Fruit fly (Drosophila melanogaster) whole organism, embryonic: ENCODE data around the gene Ir31a.

ENCODE experiments used
- Antp ChIP-seq: fragments of 200-800 bp; sonication (Bioruptor generic); optimal IDR thresholded peaks from 3 replicates; lab custom pipeline; 2016; ENCODE audit warnings: missing biosample characterization, missing genetic modification characterization
- Asciz ChIP-seq: fragments of 200-800 bp; sonication (Bioruptor generic); optimal IDR thresholded peaks from 2 replicates; lab custom pipeline; 2017; ENCODE audit warnings: missing biosample characterization, mild to moderate bottlenecking, missing genetic modification characterization, missing genetic modification reagents
- B-H2 ChIP-seq: fragments of 200-800 bp; sonication (Bioruptor generic); optimal IDR thresholded peaks from 2 replicates; lab custom pipeline; 2018; ENCODE audit warnings: missing biosample characterization, mild to moderate bottlenecking, missing genetic modification characterization
- Blimp-1 ChIP-seq: fragments of 200-800 bp; sonication (Bioruptor generic); optimal IDR thresholded peaks from 3 replicates; lab custom pipeline; 2018; ENCODE audit warnings: missing biosample characterization, missing genetic modification characterization, mild to moderate bottlenecking, moderate library complexity, missing genetic modification reagents
- CG10274 ChIP-seq: fragments of 200-800 bp; sonication (Bioruptor generic); optimal IDR thresholded peaks from 3 replicates; lab custom pipeline; 2017; ENCODE audit warnings: missing biosample characterization, mild to moderate bottlenecking, missing genetic modification characterization
- CG11093 ChIP-seq: fragments of 200-800 bp; sonication (Bioruptor generic); IDR thresholded peaks from 3 replicates; pipeline ENCODE4 v1.3.6; 2022; ENCODE audit warnings: missing biosample characterization, missing genetic modification characterization
- CG12104 ChIP-seq: fragments of 200-800 bp; sonication (Bioruptor generic); optimal IDR thresholded peaks from 3 replicates; lab custom pipeline; 2016; ENCODE audit warnings: missing biosample characterization, missing genetic modification characterization
- CG12219 ChIP-seq: fragments of 200-800 bp; sonication (Bioruptor generic); optimal IDR thresholded peaks from 3 replicates; lab custom pipeline; 2018; ENCODE audit warnings: missing biosample characterization, mild to moderate bottlenecking, missing genetic modification characterization
- CG12769 ChIP-seq: fragments of 200-800 bp; sonication (Bioruptor generic); optimal IDR thresholded peaks from 2 replicates; lab custom pipeline; 2019; ENCODE audit warnings: missing biosample characterization, mild to moderate bottlenecking, missing genetic modification characterization, moderate library complexity
- CG14441 ChIP-seq: fragments of 200-800 bp; sonication (Bioruptor generic); IDR thresholded peaks from 2 replicates; pipeline ENCODE4 v1.3.6; 2022; ENCODE audit warnings: missing biosample characterization, missing genetic modification characterization
- CG1647 ChIP-seq: fragments of 200-800 bp; sonication (Bioruptor generic); optimal IDR thresholded peaks from 3 replicates; lab custom pipeline; 2016; ENCODE audit warnings: missing biosample characterization, missing genetic modification characterization
- CG16863 ChIP-seq: fragments of 200-800 bp; sonication (Bioruptor generic); optimal IDR thresholded peaks from 3 replicates; lab custom pipeline; 2016; ENCODE audit warnings: missing biosample characterization, missing genetic modification characterization
- CG2678 ChIP-seq: fragments of 200-800 bp; sonication (Bioruptor generic); optimal IDR thresholded peaks from 3 replicates; lab custom pipeline; 2019; ENCODE audit warnings: missing biosample characterization, mild to moderate bottlenecking, missing genetic modification characterization, moderate library complexity
- CG4404 ChIP-seq: fragments of 200-800 bp; sonication (Bioruptor generic); IDR thresholded peaks from 2 replicates; pipeline ENCODE4 v1.3.6; 2022; ENCODE audit warnings: missing biosample characterization, missing genetic modification characterization
- CG4730 ChIP-seq: fragments of 200-800 bp; sonication (Bioruptor generic); IDR thresholded peaks from 2 replicates; pipeline ENCODE4 v1.3.6; 2022; ENCODE audit warnings: missing biosample characterization, missing genetic modification characterization
- CG5180 ChIP-seq: fragments of 200-800 bp; sonication (Bioruptor generic); optimal IDR thresholded peaks from 3 replicates; lab custom pipeline; 2017; ENCODE audit warnings: missing biosample characterization, missing genetic modification characterization, mild to moderate bottlenecking, moderate library complexity, missing genetic modification reagents
- CG6765 ChIP-seq: fragments of 200-800 bp; sonication (Bioruptor generic); optimal IDR thresholded peaks from 3 replicates; lab custom pipeline; 2017; ENCODE audit warnings: missing biosample characterization, mild to moderate bottlenecking, missing genetic modification characterization
- CG6813 ChIP-seq: fragments of 200-800 bp; sonication (Bioruptor generic); optimal IDR thresholded peaks from 2 replicates; lab custom pipeline; 2017; ENCODE audit warnings: missing biosample characterization, missing genetic modification characterization, mild to moderate bottlenecking, moderate library complexity, missing genetic modification reagents
- CG7745 ChIP-seq: fragments of 200-800 bp; sonication (Bioruptor generic); optimal IDR thresholded peaks from 2 replicates; lab custom pipeline; 2018; ENCODE audit warnings: missing biosample characterization, mild to moderate bottlenecking, missing genetic modification characterization, moderate library complexity
- CG8388 ChIP-seq: fragments of 200-800 bp; sonication (Bioruptor generic); optimal IDR thresholded peaks from 2 replicates; lab custom pipeline; 2019; ENCODE audit warnings: missing biosample characterization, mild to moderate bottlenecking, missing genetic modification characterization, moderate library complexity
- CG8478 ChIP-seq: fragments of >200 bp; optimal IDR thresholded peaks from 2 replicates; lab custom pipeline; 2018
- CG9215 ChIP-seq: fragments of 200-800 bp; sonication (Bioruptor generic); IDR thresholded peaks from 2 replicates; pipeline ENCODE4 v1.3.6; 2022; ENCODE audit warnings: missing biosample characterization, missing genetic modification characterization
- Camta ChIP-seq: fragments of 200-800 bp; sonication (Bioruptor generic); optimal IDR thresholded peaks from 2 replicates; lab custom pipeline; 2016; ENCODE audit warnings: missing biosample characterization, missing genetic modification characterization
- Dbx ChIP-seq: fragments of 200-800 bp; sonication (Bioruptor generic); IDR thresholded peaks from 3 replicates; pipeline ENCODE4 v1.3.6; 2022; ENCODE audit warnings: missing biosample characterization, missing genetic modification characterization
- Dll ChIP-seq: fragments of 200-800 bp; sonication (Bioruptor generic); IDR thresholded peaks from 4 replicates; pipeline ENCODE4 v1.3.6; 2022; ENCODE audit warnings: missing biosample characterization, missing genetic modification characterization; ENCODE audit not compliant: partially characterized antibody
- Doc2 ChIP-seq: fragments of 200-800 bp; sonication (Bioruptor generic); IDR thresholded peaks from 2 replicates; pipeline ENCODE4 v1.3.6; 2022; ENCODE audit warnings: missing biosample characterization, missing genetic modification characterization
- Dp ChIP-seq: fragments of 200-800 bp; sonication (Bioruptor generic); optimal IDR thresholded peaks from 2 replicates; lab custom pipeline; 2018; ENCODE audit warnings: missing biosample characterization, mild to moderate bottlenecking, missing genetic modification characterization, moderate library complexity
- Gsc ChIP-seq: fragments of 200-800 bp; sonication (Bioruptor generic); IDR thresholded peaks from 2 replicates; pipeline ENCODE4 v1.3.6; 2022; ENCODE audit warnings: missing biosample characterization, missing genetic modification characterization
- Gug ChIP-seq: fragments of 200-800 bp; sonication (Bioruptor generic); IDR thresholded peaks from 4 replicates; pipeline ENCODE4 v1.3.6; 2022; ENCODE audit warnings: missing biosample characterization, missing genetic modification characterization
- H2.0 ChIP-seq: fragments of 200-800 bp; sonication (Bioruptor generic); IDR thresholded peaks from 2 replicates; pipeline ENCODE4 v1.3.6; 2022; ENCODE audit warnings: missing biosample characterization, missing genetic modification characterization
- HLHmδ ChIP-seq: fragments of 200-800 bp; sonication (Bioruptor generic); optimal IDR thresholded peaks from 2 replicates; lab custom pipeline; 2018; ENCODE audit warnings: missing biosample characterization, mild to moderate bottlenecking, missing genetic modification characterization, moderate library complexity
- Hand ChIP-seq: fragments of 200-800 bp; sonication (Bioruptor generic); optimal IDR thresholded peaks from 2 replicates; lab custom pipeline; 2017; ENCODE audit warnings: mild to moderate bottlenecking, missing biosample characterization, missing genetic modification reagents, missing genetic modification characterization
- Hr51 ChIP-seq, 2 experiments: fragments of 200-800 bp; sonication (Bioruptor generic); optimal IDR thresholded peaks; 2 replicates in 1 of 2; 3 replicates in 1 of 2; lab custom pipeline; 2016 to 2018; ENCODE audit warnings: missing biosample characterization in 2 of 2, missing genetic modification characterization in 2 of 2, mild to moderate bottlenecking in 1 of 2, moderate library complexity in 1 of 2
- Ravus ChIP-seq: fragments of 200-800 bp; sonication (Bioruptor generic); IDR thresholded peaks from 2 replicates; pipeline ENCODE4 v1.3.6; 2022; ENCODE audit warnings: missing biosample characterization, missing genetic modification characterization
- Sox102F ChIP-seq: fragments of 200-800 bp; sonication (Bioruptor generic); optimal IDR thresholded peaks from 2 replicates; lab custom pipeline; 2018; ENCODE audit warnings: missing biosample characterization, mild to moderate bottlenecking, missing genetic modification characterization, moderate library complexity
- bab2 ChIP-seq: fragments of 200-800 bp; sonication (Bioruptor generic); optimal IDR thresholded peaks from 2 replicates; lab custom pipeline; 2016; ENCODE audit warnings: missing biosample characterization, missing genetic modification characterization
- bigmax ChIP-seq: fragments of 200-800 bp; sonication (Bioruptor generic); optimal IDR thresholded peaks from 2 replicates; lab custom pipeline; 2018; ENCODE audit warnings: missing biosample characterization, mild to moderate bottlenecking, missing genetic modification characterization
- crp ChIP-seq, 2 experiments: fragments of 200-800 bp; sonication (Bioruptor generic); optimal IDR thresholded peaks; 2 replicates in 1 of 2; 3 replicates in 1 of 2; lab custom pipeline; 2017; ENCODE audit warnings: missing biosample characterization in 2 of 2, missing genetic modification characterization in 2 of 2, mild to moderate bottlenecking in 1 of 2, moderate library complexity in 1 of 2
- dmrt11E ChIP-seq: fragments of 200-800 bp; sonication (Bioruptor generic); optimal IDR thresholded peaks from 3 replicates; lab custom pipeline; 2018; ENCODE audit warnings: missing biosample characterization, mild to moderate bottlenecking, missing genetic modification characterization, moderate library complexity
- ewg ChIP-seq: fragments of 200-800 bp; sonication (Bioruptor generic); optimal IDR thresholded peaks from 3 replicates; lab custom pipeline; 2017; ENCODE audit warnings: mild to moderate bottlenecking, missing biosample characterization, missing genetic modification reagents, missing genetic modification characterization
- jing ChIP-seq: fragments of 200-800 bp; sonication (Bioruptor generic); optimal IDR thresholded peaks from 2 replicates; lab custom pipeline; 2018; ENCODE audit warnings: missing biosample characterization, mild to moderate bottlenecking, missing genetic modification characterization
- mld ChIP-seq: fragments of 200-800 bp; sonication (Bioruptor generic); IDR thresholded peaks from 3 replicates; pipeline ENCODE4 v1.3.6; 2022; ENCODE audit warnings: missing biosample characterization, missing genetic modification characterization; ENCODE audit not compliant: partially characterized antibody
- pb ChIP-seq: fragments of 200-800 bp; sonication (Bioruptor generic); optimal IDR thresholded peaks from 3 replicates; lab custom pipeline; 2016; ENCODE audit warnings: missing biosample characterization, missing genetic modification characterization
- sens-2 ChIP-seq: fragments of 200-800 bp; sonication (Bioruptor generic); IDR thresholded peaks from 2 replicates; pipeline ENCODE4 v1.3.6; 2022; ENCODE audit warnings: missing biosample characterization, missing genetic modification characterization
- seq ChIP-seq: fragments of 200-800 bp; sonication (Bioruptor generic); IDR thresholded peaks from 2 replicates; pipeline ENCODE4 v1.3.6; 2022; ENCODE audit warnings: missing biosample characterization, missing genetic modification characterization
- sob ChIP-seq: fragments of 200-800 bp; sonication (Bioruptor generic); IDR thresholded peaks from 2 replicates; pipeline ENCODE4 v1.3.6; 2022; ENCODE audit warnings: missing biosample characterization, missing genetic modification characterization
- sug ChIP-seq: fragments of 200-800 bp; optimal IDR thresholded peaks from 2 replicates; lab custom pipeline; 2019; ENCODE audit warnings: missing biosample characterization, mild to moderate bottlenecking, missing genetic modification characterization, moderate library complexity
- trem ChIP-seq: fragments of 200-800 bp; optimal IDR thresholded peaks from 3 replicates; lab custom pipeline; 2019; ENCODE audit warnings: missing biosample characterization, mild to moderate bottlenecking, missing genetic modification characterization, moderate library complexity
- usp ChIP-seq: fragments of >200 bp; optimal IDR thresholded peaks from 2 replicates; lab custom pipeline; 2017; ENCODE audit warnings: missing biosample characterization, missing genetic modification characterization
- vvl ChIP-seq: fragments of 200-800 bp; sonication (Bioruptor generic); IDR thresholded peaks from 2 replicates; pipeline ENCODE4 v1.3.6; 2022; ENCODE audit warnings: missing biosample characterization, missing genetic modification characterization
- wdn ChIP-seq: fragments of 200-800 bp; sonication (Bioruptor generic); IDR thresholded peaks from 2 replicates; pipeline ENCODE4 v1.3.6; 2022; ENCODE audit warnings: missing biosample characterization, missing genetic modification characterization

The Ir31a gene

DNA sequence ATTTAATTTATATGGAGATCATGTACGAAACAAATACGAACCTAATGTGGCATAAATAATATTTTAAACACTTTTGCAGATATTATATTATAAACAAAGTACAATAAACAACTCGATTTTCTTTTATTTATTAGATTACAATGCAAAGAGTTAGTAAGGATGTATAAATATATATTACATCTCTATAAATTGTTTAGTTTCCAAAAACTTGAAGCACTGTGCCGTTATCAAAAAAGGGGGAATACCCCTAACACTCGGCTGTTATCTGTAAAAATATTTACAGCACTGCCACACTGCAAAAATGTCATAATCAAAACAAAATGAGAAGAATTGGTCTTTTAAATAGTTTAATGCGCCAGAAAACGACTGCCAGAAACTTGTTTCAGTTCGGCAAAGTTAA lies 23.2 kb downstream of the Ir31a start, which contains the start of gene CG5188 (continued):
- TF ChIP-seq B-H2 = peak; percentile 1
- TF ChIP-seq Camta (GFP tag; lab: Kevin White, UChicago) = peak; percentile 2
- TF ChIP-seq CG14441 (GFP tag; lab: Robert Waterston, UW) = no peak
- TF ChIP-seq CG4404 (GFP tag; lab: Robert Waterston, UW) = no peak
- TF ChIP-seq sens-2 (GFP tag; lab: Robert Waterston, UW) = no peak
- no peak for TF ChIP-seq mld (GFP tag; lab: Robert Waterston, UW)
- no peak for TF ChIP-seq bab2 (GFP tag; lab: Kevin White, UChicago)
- TF ChIP-seq wdn (GFP tag; lab: Robert Waterston, UW) = no peak
- TF ChIP-seq CG12769 (tag; lab: Kevin White, UChicago) = no peak
- TF ChIP-seq Blimp-1 (GFP tag; lab: Kevin White, UChicago) = no peak
- no peak for TF ChIP-seq CG12104
- no peak for TF ChIP-seq CG11093 (GFP tag; lab: Robert Waterston, UW)
- peak; percentile 35 for TF ChIP-seq sug (tag; lab: Kevin White, UChicago)
- TF ChIP-seq dmrt11E (tag; lab: Kevin White, UChicago) = peak; percentile 42
- no peak for TF ChIP-seq Gug (GFP tag; lab: Robert Waterston, UW)
- no peak for TF ChIP-seq CG12219 (GFP tag; lab: Kevin White, UChicago)
- no peak for TF ChIP-seq bigmax (GFP tag; lab: Kevin White, UChicago)
- peak; percentile 99 for TF ChIP-seq CG8388
- TF ChIP-seq CG16863 (GFP tag; lab: Kevin White, UChicago) = no peak
- TF ChIP-seq CG10274 = no peak
- TF ChIP-seq CG8478 (lab: Kevin White, UChicago) = no peak
- TF ChIP-seq jing (GFP tag; lab: Kevin White, UChicago) = no peak
- TF ChIP-seq CG1647 (GFP tag; lab: Kevin White, UChicago) = peak; percentile 21
- TF ChIP-seq crp (GFP tag; optimal IDR thresholded peaks at IDR 0.05; lab: Kevin White, UChicago) = peak in 1 of 2 experiments; percentile 5
- peak; percentile 35; the same call in 1 of the 4 replicates for TF ChIP-seq Dll (GFP tag; lab: Robert Waterston, UW)
- TF ChIP-seq vvl (GFP tag; lab: Robert Waterston, UW) = peak; percentile 79
- TF ChIP-seq pb (GFP tag; lab: Kevin White, UChicago) = no peak
- no peak for TF ChIP-seq Sox102F (GFP tag; lab: Kevin White, UChicago)
- no peak for TF ChIP-seq HLHmδ (GFP tag; lab: Kevin White, UChicago)
- TF ChIP-seq seq (GFP tag; lab: Robert Waterston, UW) = no peak
- no peak for TF ChIP-seq CG4730 (GFP tag; lab: Robert Waterston, UW)
- TF ChIP-seq CG2678 (tag; lab: Kevin White, UChicago) = peak; percentile 67
- TF ChIP-seq sob (GFP tag; lab: Robert Waterston, UW) = peak; percentile 31; the same call in 1 of the 2 replicates
- TF ChIP-seq CG6765 (GFP tag; lab: Kevin White, UChicago) = no peak
- TF ChIP-seq trem (tag; lab: Kevin White, UChicago) = peak; percentile 55
- TF ChIP-seq Asciz (GFP tag; lab: Kevin White, UChicago) = peak; percentile 42
- TF ChIP-seq Doc2 (GFP tag; lab: Robert Waterston, UW) = no peak
- no peak for TF ChIP-seq CG5180 (GFP tag; lab: Kevin White, UChicago)
- peak; percentile 66; the same call in 1 of the 3 replicates for TF ChIP-seq Dbx (GFP tag; lab: Robert Waterston, UW)
- TF ChIP-seq CG9215 (GFP tag; lab: Robert Waterston, UW) = no peak
- TF ChIP-seq Gsc (GFP tag; lab: Robert Waterston, UW) = no peak
- no peak for TF ChIP-seq usp (GFP tag; lab: Kevin White, UChicago)
- TF ChIP-seq Dp (GFP tag; lab: Kevin White, UChicago) = peak; percentile 3
- no peak for TF ChIP-seq CG7745 (tag; lab: Kevin White, UChicago)
- TF ChIP-seq CG6813 (GFP tag; lab: Kevin White, UChicago) = no peak
- peak; percentile 45 for TF ChIP-seq H2.0 (GFP tag; lab: Robert Waterston, UW)
- TF ChIP-seq Hr51 (GFP tag; optimal IDR thresholded peaks at IDR 0.05; lab: Kevin White, UChicago) = peak in 1 of 2 experiments; percentile 74
- TF ChIP-seq Antp (GFP tag; lab: Kevin White, UChicago) = no peak
- TF ChIP-seq ewg (GFP tag; lab: Kevin White, UChicago) = no peak
- TF ChIP-seq Hand (GFP tag; lab: Kevin White, UChicago) = no peak
- TF ChIP-seq Ravus = no peak
